Worm (Caenorhabditis elegans) whole organism, L3 larva: Measurements from ENCODE around the gene ubc-6.

Experiments used
- R02D3.7 ChIP-seq: fragments of 150-350 bp; optimal IDR thresholded peaks from 2 replicates; lab custom pipeline; 2014; ENCODE audit warnings: missing biosample characterization, missing genetic modification characterization
- ZK546.5 ChIP-seq: sonication (generic microtip); optimal IDR thresholded peaks from 2 replicates; lab custom pipeline; 2017; ENCODE audit warnings: missing biosample characterization, missing genetic modification characterization
- ama-1 ChIP-seq: fragments of 150-350 bp; optimal IDR thresholded peaks from 2 replicates; lab custom pipeline; 2018
- ceh-9 ChIP-seq: sonication (generic microtip); optimal IDR thresholded peaks from 2 replicates; lab custom pipeline; 2018; ENCODE audit warnings: missing biosample characterization, missing genetic modification characterization
- daf-12 ChIP-seq: fragments of 150-350 bp; optimal IDR thresholded peaks from 2 replicates; lab custom pipeline; 2014; ENCODE audit warnings: missing biosample characterization, missing genetic modification reagents, missing genetic modification characterization
- elt-3 ChIP-seq, 3 experiments: fragments of 150-350 bp in 1 of 3; sonication (generic microtip) in 2 of 3; optimal IDR thresholded peaks; 2 replicates in 2 of 3; 4 replicates in 1 of 3; lab custom pipeline; 2014 to 2017; ENCODE audit warnings: missing biosample characterization in 3 of 3, missing genetic modification characterization in 3 of 3
- fkh-10 ChIP-seq: sonication (generic microtip); optimal IDR thresholded peaks from 2 replicates; lab custom pipeline; 2017; ENCODE audit warnings: missing biosample characterization, missing genetic modification reagents, missing genetic modification characterization
- fos-1 ChIP-seq: fragments of 150-350 bp; optimal IDR thresholded peaks from 2 replicates; lab custom pipeline; 2014; ENCODE audit warnings: missing biosample characterization, missing genetic modification characterization
- nhr-12 ChIP-seq: fragments of 150-350 bp; optimal IDR thresholded peaks from 2 replicates; lab custom pipeline; 2014; ENCODE audit warnings: missing biosample characterization, missing genetic modification characterization
- nhr-237 ChIP-seq: fragments of 150-350 bp; optimal IDR thresholded peaks from 2 replicates; lab custom pipeline; 2014; ENCODE audit warnings: missing biosample characterization, missing genetic modification characterization
- pha-4 ChIP-seq: fragments of 150-350 bp; optimal IDR thresholded peaks from 2 replicates; lab custom pipeline; 2014; ENCODE audit warnings: missing biosample characterization, missing genetic modification reagents, missing genetic modification characterization
- tbx-2 ChIP-seq: sonication (generic microtip); optimal IDR thresholded peaks from 2 replicates; lab custom pipeline; 2016; ENCODE audit warnings: mild to moderate bottlenecking, missing genetic modification characterization, missing compliant biosample characterization
- unc-62 ChIP-seq: fragments of 150-350 bp; sonication (generic microtip); optimal IDR thresholded peaks from 4 replicates; lab custom pipeline; 2014; ENCODE audit warnings: missing biosample characterization, missing genetic modification reagents, missing genetic modification characterization

ce11 chrII:7505005-7505404, 26.0 kb downstream of the ubc-6 start, which contains the start of gene C28F5.1:
- no peak for TF ChIP-seq nhr-237 (tag; lab: Kevin White, UChicago)
- TF ChIP-seq ceh-9 (tag; lab: Kevin White, UChicago) = no peak
- TF ChIP-seq tbx-2 (tag; lab: Kevin White, UChicago) = no peak
- TF ChIP-seq nhr-12 (tag; lab: Kevin White, UChicago) = no peak
- TF ChIP-seq elt-3 (tag; optimal IDR thresholded peaks at IDR 0.05; lab: Kevin White, UChicago) = no peak
- no peak for TF ChIP-seq fkh-10
- TF ChIP-seq ZK546.5 (tag; lab: Kevin White, UChicago) = no peak
- TF ChIP-seq ama-1 = no peak
- no peak for TF ChIP-seq R02D3.7 (tag; lab: Kevin White, UChicago)
- no peak for TF ChIP-seq unc-62 (GFP tag; lab: Kevin White, UChicago)
- TF ChIP-seq fos-1 (tag; lab: Kevin White, UChicago) = no peak
- TF ChIP-seq daf-12 (tag; lab: Kevin White, UChicago) = no peak
- no peak for TF ChIP-seq pha-4 (tag; lab: Kevin White, UChicago)
